Worm (Caenorhabditis elegans) whole organism, L2 larva: Measurements from ENCODE around the gene F49E12.12.

ENCODE experiments used
- dmd-4 ChIP-seq: sonication (generic microtip); optimal IDR thresholded peaks from 2 replicates; lab custom pipeline; 2017; ENCODE audit warnings: missing biosample characterization, missing genetic modification characterization
- elt-3 ChIP-seq: sonication (generic microtip); optimal IDR thresholded peaks from 2 replicates; lab custom pipeline; 2017; ENCODE audit warnings: missing biosample characterization, missing genetic modification characterization
- unc-39 ChIP-seq: fragments of 150-350 bp; optimal IDR thresholded peaks from 2 replicates; lab custom pipeline; 2014; ENCODE audit warnings: missing biosample characterization, missing genetic modification characterization
- zag-1 ChIP-seq: fragments of 150-350 bp; optimal IDR thresholded peaks from 2 replicates; lab custom pipeline; 2014; ENCODE audit warnings: missing biosample characterization, missing genetic modification characterization

DNA sequence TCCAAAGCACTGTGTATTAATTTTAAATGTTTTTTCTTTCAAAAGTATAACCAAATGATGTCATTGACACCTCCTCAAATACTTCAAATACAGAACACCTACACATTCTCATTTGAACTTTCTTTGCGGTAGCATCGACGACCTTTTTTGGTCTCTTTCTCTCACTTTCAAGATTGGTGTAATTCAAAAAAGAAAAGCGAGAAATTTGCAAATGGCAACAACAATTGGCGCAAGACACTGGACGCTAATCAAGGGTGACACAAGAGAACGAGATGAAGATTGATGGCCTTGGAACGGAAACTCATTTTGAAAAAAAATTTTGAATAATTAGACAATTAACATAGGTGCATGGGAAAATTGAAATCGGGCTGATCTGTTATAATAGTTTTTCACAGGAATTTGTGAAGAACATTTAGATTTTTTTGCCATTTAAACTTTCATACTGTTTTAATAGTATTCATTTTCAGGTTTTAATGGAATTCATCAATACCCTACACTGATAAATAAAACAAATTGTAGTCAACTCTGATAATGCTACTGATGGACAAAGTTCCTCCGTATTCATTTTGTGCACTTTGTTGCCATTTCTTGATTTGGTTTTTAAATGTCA, 35.9 kb downstream of the F49E12.12 start, which contains the start of gene fdgt-2:
- TF ChIP-seq unc-39, result no peak
- no peak for TF ChIP-seq elt-3
- no peak for TF ChIP-seq zag-1 (tag; lab: Kevin White, UChicago)
- no peak for TF ChIP-seq dmd-4 (tag; lab: Kevin White, UChicago)
